Worm (Caenorhabditis elegans) whole organism, early embryonic: ENCODE measurements around the gene F37C4.4.

Experiments
- B0310.2 ChIP-seq: sonication (generic microtip); optimal IDR thresholded peaks from 2 replicates; lab custom pipeline; 2016; ENCODE audit warnings: mild to moderate bottlenecking, missing genetic modification characterization, missing compliant biosample characterization
- ama-1 ChIP-seq: fragments of 150-350 bp; optimal IDR thresholded peaks from 2 replicates; lab custom pipeline; 2014
- ceh-13 ChIP-seq: fragments of 200-800 bp; sonication (Bioruptor generic); optimal IDR thresholded peaks from 2 replicates; lab custom pipeline; 2018; ENCODE audit warnings: mild to moderate bottlenecking, missing genetic modification characterization, missing compliant biosample characterization
- ceh-36 ChIP-seq: sonication (generic microtip); optimal IDR thresholded peaks from 2 replicates; lab custom pipeline; 2016; ENCODE audit warnings: missing genetic modification characterization, inconsistent platforms, missing compliant biosample characterization
- ets-7 ChIP-seq: sonication (generic microtip); optimal IDR thresholded peaks from 2 replicates; lab custom pipeline; 2016; ENCODE audit warnings: missing genotype, missing genetic modification characterization, missing compliant biosample characterization
- pes-1 ChIP-seq: fragments of 200-800 bp; sonication (Bioruptor generic); IDR thresholded peaks from 2 replicates; pipeline ENCODE4 v1.3.6; 2022; ENCODE audit warnings: missing genetic modification reagents, missing genetic modification characterization, missing compliant biosample characterization
- scrt-1 ChIP-seq: fragments of 200-800 bp; sonication (Bioruptor generic); IDR thresholded peaks from 2 replicates; pipeline ENCODE4 v1.3.6; 2022; ENCODE audit warnings: missing genetic modification characterization, missing compliant biosample characterization
- sea-1 ChIP-seq: fragments of 200-800 bp; sonication (Bioruptor generic); conservative IDR thresholded peaks from 2 replicates; pipeline ENCODE4 v1.3.6; 2022; ENCODE audit warnings: missing genetic modification characterization, missing compliant biosample characterization
- tbx-37 ChIP-seq: fragments of 200-800 bp; sonication (Bioruptor generic); conservative IDR thresholded peaks from 2 replicates; pipeline ENCODE4 v1.3.6; 2022; ENCODE audit warnings: missing genetic modification reagents, missing genetic modification characterization, missing compliant biosample characterization
- tra-4 ChIP-seq: sonication (generic microtip); optimal IDR thresholded peaks from 2 replicates; lab custom pipeline; 2017; ENCODE audit warnings: missing genetic modification characterization, missing compliant biosample characterization

DNA sequence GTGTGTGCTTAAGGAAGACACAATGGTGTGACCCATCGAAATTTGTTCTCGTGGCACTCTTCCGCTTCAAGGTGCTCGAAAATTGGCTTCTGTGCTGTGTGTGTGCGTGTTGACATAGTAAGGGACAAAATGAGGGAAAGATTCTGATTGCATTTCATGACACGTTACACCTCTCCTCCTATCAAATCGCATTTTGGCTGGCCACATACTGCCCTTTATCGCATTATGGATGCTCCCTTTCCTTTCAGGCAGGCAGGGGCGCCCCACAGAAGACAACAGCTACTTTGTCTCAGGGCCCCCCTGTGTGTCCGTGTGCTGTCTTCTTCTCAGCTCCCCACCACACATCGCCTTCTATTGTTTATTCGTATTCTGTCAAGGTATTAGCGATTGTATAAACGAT is 19.6 kb upstream of the F37C4.4 start:
- TF ChIP-seq tbx-37 (GFP tag; lab: Robert Waterston, UW) (no peak), ama-1 (no peak), ceh-36 (tag; lab: Kevin White, UChicago) (no peak), sea-1 (GFP tag; lab: Robert Waterston, UW) (no peak), ceh-13 (GFP tag; lab: Kevin White, UChicago) (no peak), pes-1 (no peak), scrt-1 (GFP tag; lab: Robert Waterston, UW) (no peak), B0310.2 (tag; lab: Kevin White, UChicago) (no peak), tra-4 (no peak), ets-7 (no peak)
